Worm (Caenorhabditis elegans) whole organism, L2 larva: ENCODE measurements around the gene nhr-256.
"Not testable (repeated sequence)": the region's sequence is repeated elsewhere in the genome, so short reads cannot be mapped to it uniquely, and the experiment has no call there.

Experiments used
- C34F6.9 ChIP-seq: fragments of 150-350 bp; optimal IDR thresholded peaks from 2 replicates; lab custom pipeline; 2014; ENCODE audit warnings: missing biosample characterization, missing genetic modification characterization
- F13H6.1 ChIP-seq: sonication (generic microtip); optimal IDR thresholded peaks from 2 replicates; lab custom pipeline; 2016; ENCODE audit warnings: missing genetic modification characterization, missing compliant biosample characterization
- R02D3.7 ChIP-seq: fragments of 150-350 bp; optimal IDR thresholded peaks from 2 replicates; lab custom pipeline; 2014; ENCODE audit warnings: missing biosample characterization, missing genetic modification characterization
- Y55F3AM.14 ChIP-seq: fragments of 200-800 bp; sonication (Bioruptor generic); optimal IDR thresholded peaks from 2 replicates; lab custom pipeline; 2018; ENCODE audit warnings: mild to moderate bottlenecking, missing genetic modification characterization, missing compliant biosample characterization
- ZK546.5 ChIP-seq: sonication (generic microtip); optimal IDR thresholded peaks from 2 replicates; lab custom pipeline; 2017; ENCODE audit warnings: missing biosample characterization, missing genetic modification characterization
- ama-1 ChIP-seq: fragments of 150-350 bp; optimal IDR thresholded peaks from 2 replicates; lab custom pipeline; 2018; ENCODE audit warnings: inconsistent platforms
- blmp-1 ChIP-seq: sonication (generic microtip); optimal IDR thresholded peaks from 2 replicates; lab custom pipeline; 2017; ENCODE audit warnings: missing genetic modification characterization, mild to moderate bottlenecking, missing compliant biosample characterization, antibody characterized with exemption, moderate library complexity; ENCODE audit not compliant: insufficient read depth
- ceh-82 ChIP-seq: fragments of 150-350 bp; optimal IDR thresholded peaks from 2 replicates; lab custom pipeline; 2014; ENCODE audit warnings: missing biosample characterization, missing genetic modification characterization
- crh-2 ChIP-seq: sonication (generic microtip); optimal IDR thresholded peaks from 2 replicates; lab custom pipeline; 2017; ENCODE audit warnings: missing biosample characterization, missing genetic modification characterization
- egl-27 ChIP-seq: sonication (generic microtip); optimal IDR thresholded peaks from 3 replicates; lab custom pipeline; 2017; ENCODE audit warnings: missing biosample characterization, missing genetic modification reagents, missing genetic modification characterization
- elt-1 ChIP-seq: fragments of 150-350 bp; optimal IDR thresholded peaks from 2 replicates; lab custom pipeline; 2014; ENCODE audit warnings: missing biosample characterization, missing genetic modification characterization
- fos-1 ChIP-seq: fragments of 150-350 bp; optimal IDR thresholded peaks from 2 replicates; lab custom pipeline; 2014; ENCODE audit warnings: missing biosample characterization, missing genetic modification characterization
- gmeb-1 ChIP-seq: fragments of 150-350 bp; optimal IDR thresholded peaks from 2 replicates; lab custom pipeline; 2014; ENCODE audit warnings: missing biosample characterization, missing genetic modification characterization
- lin-11 ChIP-seq: fragments of 150-350 bp; sonication (generic microtip); optimal IDR thresholded peaks from 2 replicates; lab custom pipeline; 2014; ENCODE audit warnings: missing biosample characterization, missing genetic modification characterization, inconsistent platforms, mixed read lengths
- lin-13 ChIP-seq: fragments of 150-350 bp; optimal IDR thresholded peaks from 2 replicates; lab custom pipeline; 2014; ENCODE audit warnings: missing biosample characterization, missing genetic modification reagents, missing genetic modification characterization
- lsy-2 ChIP-seq, 2 experiments: fragments of 150-350 bp in 1 of 2; sonication (generic microtip) in 1 of 2; optimal IDR thresholded peaks; 2 replicates each; lab custom pipeline; 2014 to 2017; ENCODE audit warnings: missing biosample characterization in 2 of 2, missing genetic modification characterization in 2 of 2
- mab-5 ChIP-seq: fragments of 150-350 bp; optimal IDR thresholded peaks from 2 replicates; lab custom pipeline; 2014; ENCODE audit warnings: missing biosample characterization, missing genetic modification characterization
- mdl-1 ChIP-seq, 2 experiments: fragments of 150-350 bp in 1 of 2; sonication (generic microtip) in 1 of 2; optimal IDR thresholded peaks; 2 replicates each; lab custom pipeline; 2017; ENCODE audit warnings: missing biosample characterization in 2 of 2, missing genetic modification characterization in 2 of 2
- nhr-11 ChIP-seq: fragments of 150-350 bp; optimal IDR thresholded peaks from 2 replicates; lab custom pipeline; 2014; ENCODE audit warnings: missing biosample characterization, missing genetic modification characterization
- nhr-12 ChIP-seq: fragments of 150-350 bp; optimal IDR thresholded peaks from 2 replicates; lab custom pipeline; 2014; ENCODE audit warnings: missing biosample characterization, missing genetic modification characterization
- nhr-129 ChIP-seq: fragments of 150-350 bp; optimal IDR thresholded peaks from 2 replicates; lab custom pipeline; 2014; ENCODE audit warnings: missing biosample characterization, missing genetic modification characterization
- nhr-23 ChIP-seq: fragments of 150-350 bp; optimal IDR thresholded peaks from 2 replicates; lab custom pipeline; 2014; ENCODE audit warnings: missing biosample characterization, missing genetic modification reagents, missing genetic modification characterization
- nhr-237 ChIP-seq: fragments of 150-350 bp; optimal IDR thresholded peaks from 2 replicates; lab custom pipeline; 2014; ENCODE audit warnings: missing biosample characterization, missing genetic modification characterization
- nhr-25 ChIP-seq: fragments of 150-350 bp; sonication (generic microtip); optimal IDR thresholded peaks from 3 replicates; lab custom pipeline; 2014; ENCODE audit warnings: missing biosample characterization, missing genetic modification characterization
- nhr-6 ChIP-seq: fragments of 150-350 bp; optimal IDR thresholded peaks from 2 replicates; lab custom pipeline; 2014; ENCODE audit warnings: missing biosample characterization, missing genetic modification characterization
- peb-1 ChIP-seq: fragments of 150-350 bp; optimal IDR thresholded peaks from 2 replicates; lab custom pipeline; 2014; ENCODE audit warnings: missing biosample characterization, missing genetic modification characterization
- sem-4 ChIP-seq: fragments of 150-350 bp; optimal IDR thresholded peaks from 2 replicates; lab custom pipeline; 2014; ENCODE audit warnings: missing biosample characterization, missing genetic modification reagents, missing genetic modification characterization
- sma-3 ChIP-seq: sonication (generic microtip); optimal IDR thresholded peaks from 2 replicates; lab custom pipeline; 2016; ENCODE audit warnings: missing genetic modification reagents, missing genetic modification characterization, missing compliant biosample characterization
- sma-9 ChIP-seq, 2 experiments: fragments of 150-350 bp in 1 of 2; sonication (generic microtip) in 1 of 2; optimal IDR thresholded peaks; 2 replicates each; lab custom pipeline; 2014 to 2016; ENCODE audit warnings: missing genetic modification characterization in 2 of 2, mild to moderate bottlenecking in 1 of 2, missing biosample characterization in 1 of 2, missing compliant biosample characterization in 1 of 2, missing genetic modification reagents in 1 of 2, moderate library complexity in 1 of 2
- snpc-4 ChIP-seq: fragments of 150-350 bp; optimal IDR thresholded peaks from 2 replicates; lab custom pipeline; 2014; ENCODE audit warnings: missing biosample characterization, missing genetic modification characterization
- unc-55 ChIP-seq: fragments of 150-350 bp; sonication (generic microtip); optimal IDR thresholded peaks from 3 replicates; lab custom pipeline; 2014; ENCODE audit warnings: missing biosample characterization, missing genetic modification reagents, missing genetic modification characterization
- unc-62 ChIP-seq: fragments of 150-350 bp; optimal IDR thresholded peaks from 2 replicates; lab custom pipeline; 2014; ENCODE audit warnings: missing biosample characterization, missing genetic modification reagents, missing genetic modification characterization
- zag-1 ChIP-seq: fragments of 150-350 bp; optimal IDR thresholded peaks from 2 replicates; lab custom pipeline; 2014; ENCODE audit warnings: missing biosample characterization, missing genetic modification characterization
- ztf-1 ChIP-seq: fragments of 200-800 bp; sonication (Bioruptor generic); conservative IDR thresholded peaks from 2 replicates; pipeline ENCODE4 v1.3.6; 2022; ENCODE audit warnings: missing genetic modification characterization, missing compliant biosample characterization
- ztf-11 ChIP-seq: sonication (generic microtip); optimal IDR thresholded peaks from 2 replicates; lab custom pipeline; 2017; ENCODE audit warnings: missing biosample characterization, missing genetic modification characterization

Gene nhr-256

ce11 chrV:1743205-1743870 lies at the start of gene nhr-256:
Gene nhr-256, plus strand, starts transcription at chrV:1743771.
- TF ChIP-seq mab-5 (peak; percentile 54), nhr-11 (no peak), nhr-129 (tag; lab: Kevin White, UChicago) (peak; percentile 69), ztf-1 (GFP tag; lab: Robert Waterston, UW) (no peak), elt-1 (no peak), crh-2 (tag; lab: Kevin White, UChicago) (peak; percentile 78), lin-13 (GFP tag; lab: Kevin White, UChicago) (peak; percentile 44), egl-27 (tag; lab: Kevin White, UChicago) (peak; percentile 52), mdl-1 (tag; optimal IDR thresholded peaks at IDR 0.05; lab: Kevin White, UChicago) (peak in 1 of 2 experiments; percentile 40), sem-4 (peak; percentile 22), peb-1 (tag; lab: Kevin White, UChicago) (no peak), C34F6.9 (tag; lab: Kevin White, UChicago) (peak; percentile 73), sma-3 (GFP tag; lab: Kevin White, UChicago) (peak; percentile 64), nhr-6 (tag; lab: Kevin White, UChicago) (peak; percentile 11), unc-55 (peak; percentile 80), snpc-4 (tag; lab: Kevin White, UChicago) (peak; percentile 18), blmp-1 (tag; lab: Kevin White, UChicago) (peak; percentile 84), nhr-25 (tag; lab: Kevin White, UChicago) (peak; percentile 69), Y55F3AM.14 (no peak), F13H6.1 (tag; lab: Kevin White, UChicago) (peak; percentile 79), nhr-12 (tag; lab: Kevin White, UChicago) (no peak), sma-9 (GFP tag; optimal IDR thresholded peaks at IDR 0.05; lab: Kevin White, UChicago) (peak; percentile 90), sma-9 (tag; optimal IDR thresholded peaks at IDR 0.05; lab: Kevin White, UChicago) (no peak), ZK546.5 (tag; lab: Kevin White, UChicago) (no peak), gmeb-1 (tag; lab: Kevin White, UChicago) (peak; percentile 64), fos-1 (tag; lab: Kevin White, UChicago) (peak; percentile 87)

ce11 chrV:1693876-1694275 lies 49.7 kb upstream of the nhr-256 start, which contains the start of gene Y46H3C.7:
Gene Y46H3C.7, minus strand, starts transcription at chrV:1694022.
- TF ChIP-seq lin-11, ceh-82, ZK546.5 (tag; lab: Kevin White, UChicago): not testable (repeated sequence)

- TF ChIP-seq ama-1 (lab: Kevin White, UChicago), result no peak
- no peak for TF ChIP-seq nhr-11
- TF ChIP-seq lsy-2 (tag; optimal IDR thresholded peaks at IDR 0.05; lab: Kevin White, UChicago), result no peak
- TF ChIP-seq elt-1, result no peak
- no peak for TF ChIP-seq nhr-23 (tag; lab: Kevin White, UChicago)
- TF ChIP-seq egl-27 (tag; lab: Kevin White, UChicago), result no peak
- TF ChIP-seq R02D3.7 (tag; lab: Kevin White, UChicago), result no peak
- TF ChIP-seq nhr-237 (tag; lab: Kevin White, UChicago), result no peak
- no peak for TF ChIP-seq F13H6.1 (tag; lab: Kevin White, UChicago)
- no peak for TF ChIP-seq nhr-12 (tag; lab: Kevin White, UChicago)
- TF ChIP-seq sma-9 (GFP tag; optimal IDR thresholded peaks at IDR 0.05; lab: Kevin White, UChicago), result no peak
- TF ChIP-seq sma-9 (tag; optimal IDR thresholded peaks at IDR 0.05; lab: Kevin White, UChicago), result no peak
- TF ChIP-seq ztf-11 (tag; lab: Kevin White, UChicago), result no peak
- no peak for TF ChIP-seq peb-1 (tag; lab: Kevin White, UChicago)
- TF ChIP-seq unc-62 (GFP tag; lab: Kevin White, UChicago), result no peak
- TF ChIP-seq zag-1 (tag; lab: Kevin White, UChicago), result no peak
- no peak for TF ChIP-seq ZK546.5 (tag; lab: Kevin White, UChicago)
- TF ChIP-seq lin-13 (GFP tag; lab: Kevin White, UChicago), result no peak
Measured at ce11 chrV:1698400-1698799, 45.2 kb upstream of the nhr-256 start.
